Worm (Caenorhabditis elegans) whole organism, young adult: Measurements from ENCODE around the gene W02H5.2.

ENCODE experiments used
- B0261.1 ChIP-seq: sonication (generic microtip); optimal IDR thresholded peaks from 2 replicates; lab custom pipeline; 2016; ENCODE audit warnings: mild to moderate bottlenecking, missing genetic modification characterization, moderate library complexity, missing compliant biosample characterization
- F33H1.4 ChIP-seq: fragments of 200-800 bp; sonication (Bioruptor generic); IDR thresholded peaks from 2 replicates; pipeline ENCODE4 v1.3.6; 2022; ENCODE audit warnings: missing genetic modification reagents, missing genetic modification characterization, missing compliant biosample characterization
- F49E8.2 ChIP-seq: sonication (generic microtip); optimal IDR thresholded peaks from 3 replicates; lab custom pipeline; 2017; ENCODE audit warnings: missing genetic modification characterization, mild to moderate bottlenecking, missing compliant biosample characterization, antibody characterized with exemption, moderate library complexity; ENCODE audit not compliant: insufficient read depth
- F55B11.4 ChIP-seq: sonication (generic microtip); optimal IDR thresholded peaks from 2 replicates; lab custom pipeline; 2016; ENCODE audit warnings: missing compliant biosample characterization, missing genetic modification characterization, borderline replicate concordance; ENCODE audit not compliant: insufficient read depth
- K11D2.4 ChIP-seq: fragments of 200-800 bp; sonication (Bioruptor generic); IDR thresholded peaks from 2 replicates; pipeline ENCODE4 v1.3.6; 2022; ENCODE audit warnings: missing genetic modification reagents, missing genetic modification characterization, missing compliant biosample characterization
- T07F8.4 ChIP-seq: sonication (generic microtip); optimal IDR thresholded peaks from 2 replicates; lab custom pipeline; 2016; ENCODE audit warnings: mild to moderate bottlenecking, missing genetic modification characterization, moderate library complexity, missing compliant biosample characterization
- T26A5.8 ChIP-seq: sonication (generic microtip); optimal IDR thresholded peaks from 2 replicates; lab custom pipeline; 2016; ENCODE audit warnings: missing genetic modification characterization, missing compliant biosample characterization
- atf-7 ChIP-seq: sonication (generic microtip); optimal IDR thresholded peaks from 2 replicates; lab custom pipeline; 2017; ENCODE audit warnings: mild to moderate bottlenecking, missing genetic modification characterization, missing compliant biosample characterization
- athp-1 ChIP-seq: sonication (generic microtip); optimal IDR thresholded peaks from 2 replicates; lab custom pipeline; 2017; ENCODE audit warnings: mild to moderate bottlenecking, missing genetic modification characterization, missing compliant biosample characterization
- attf-3 ChIP-seq: fragments of 200-800 bp; sonication (Bioruptor generic); conservative IDR thresholded peaks from 2 replicates; pipeline ENCODE4 v1.3.6; 2022; ENCODE audit warnings: missing genetic modification reagents, missing genetic modification characterization, missing compliant biosample characterization
- attf-6 ChIP-seq: fragments of 200-800 bp; sonication (Bioruptor generic); IDR thresholded peaks from 2 replicates; pipeline ENCODE4 v1.3.6; 2022; ENCODE audit warnings: missing genetic modification reagents, missing genetic modification characterization, missing compliant biosample characterization
- ccch-3 ChIP-seq: fragments of 200-800 bp; sonication (Bioruptor generic); optimal IDR thresholded peaks from 2 replicates; lab custom pipeline; 2018; ENCODE audit warnings: mild to moderate bottlenecking, missing genetic modification characterization, missing compliant biosample characterization
- cebp-1 ChIP-seq, 2 experiments: fragments of 200-800 bp in 1 of 2; sonication (Bioruptor generic) in 1 of 2; sonication (generic microtip) in 1 of 2; IDR thresholded peaks in 1 of 2; optimal IDR thresholded peaks in 1 of 2; 2 replicates each; pipeline versions ENCODE4 v1.3.6 to Lab custom; 2017 to 2022; ENCODE audit warnings: missing compliant biosample characterization in 2 of 2, missing genetic modification characterization in 2 of 2, mild to moderate bottlenecking in 1 of 2, missing genetic modification reagents in 1 of 2, moderate library complexity in 1 of 2
- ceh-40 ChIP-seq: fragments of 200-800 bp; sonication (Bioruptor generic); IDR thresholded peaks from 2 replicates; pipeline ENCODE4 v1.3.6; 2022; ENCODE audit warnings: missing genetic modification characterization, missing compliant biosample characterization
- ceh-91 ChIP-seq: fragments of 200-800 bp; sonication (Bioruptor generic); IDR thresholded peaks from 2 replicates; pipeline ENCODE4 v1.3.6; 2022; ENCODE audit warnings: missing genetic modification reagents, missing genetic modification characterization, missing compliant biosample characterization
- chd-7 ChIP-seq: sonication (generic microtip); optimal IDR thresholded peaks from 2 replicates; lab custom pipeline; 2016; ENCODE audit warnings: mild to moderate bottlenecking, missing genetic modification characterization, moderate library complexity, missing compliant biosample characterization
- dox-1 ChIP-seq: fragments of 200-800 bp; sonication (Bioruptor generic); IDR thresholded peaks from 2 replicates; pipeline ENCODE4 v1.3.6; 2022; ENCODE audit warnings: missing genetic modification reagents, missing genetic modification characterization, missing compliant biosample characterization
- egl-18 ChIP-seq: fragments of 200-800 bp; sonication (Bioruptor generic); IDR thresholded peaks from 2 replicates; pipeline ENCODE4 v1.3.6; 2022; ENCODE audit warnings: missing genetic modification reagents, missing genetic modification characterization, missing compliant biosample characterization
- egl-44 ChIP-seq: fragments of 200-800 bp; sonication (Bioruptor generic); IDR thresholded peaks from 2 replicates; pipeline ENCODE4 v1.3.6; 2022; ENCODE audit warnings: missing genetic modification reagents, missing genetic modification characterization, missing compliant biosample characterization
- lag-1 ChIP-seq: fragments of 200-800 bp; sonication (Bioruptor generic); IDR thresholded peaks from 2 replicates; pipeline ENCODE4 v1.3.6; 2022; ENCODE audit warnings: missing genetic modification reagents, missing genetic modification characterization, missing compliant biosample characterization
- lin-26 ChIP-seq: fragments of 200-800 bp; sonication (Bioruptor generic); IDR thresholded peaks from 2 replicates; pipeline ENCODE4 v1.3.6; 2022; ENCODE audit warnings: missing genetic modification reagents, missing genetic modification characterization, missing compliant biosample characterization
- lin-40 ChIP-seq: sonication (generic microtip); optimal IDR thresholded peaks from 2 replicates; lab custom pipeline; 2016; ENCODE audit warnings: missing genetic modification characterization, mild to moderate bottlenecking, missing compliant biosample characterization, missing genotype, missing genetic modification reagents
- lin-54 ChIP-seq: fragments of 200-800 bp; sonication (Bioruptor generic); optimal IDR thresholded peaks from 2 replicates; lab custom pipeline; 2018; ENCODE audit warnings: mild to moderate bottlenecking, missing genetic modification characterization, missing compliant biosample characterization
- lir-1 ChIP-seq: fragments of 200-800 bp; sonication (Bioruptor generic); conservative IDR thresholded peaks from 2 replicates; pipeline ENCODE4 v1.3.6; 2022; ENCODE audit warnings: missing genetic modification reagents, missing genetic modification characterization, missing compliant biosample characterization
- lsl-1 ChIP-seq: fragments of 200-800 bp; sonication (Bioruptor generic); optimal IDR thresholded peaks from 2 replicates; lab custom pipeline; 2018; ENCODE audit warnings: mild to moderate bottlenecking, missing genetic modification characterization, moderate library complexity, missing compliant biosample characterization
- lsy-27 ChIP-seq: sonication (generic microtip); optimal IDR thresholded peaks from 2 replicates; lab custom pipeline; 2017; ENCODE audit warnings: missing genetic modification characterization, mild to moderate bottlenecking, missing compliant biosample characterization, antibody characterized with exemption, missing genotype, borderline replicate concordance; ENCODE audit not compliant: insufficient read depth
- madf-3 ChIP-seq: fragments of 200-800 bp; sonication (Bioruptor generic); IDR thresholded peaks from 2 replicates; pipeline ENCODE4 v1.3.6; 2022; ENCODE audit warnings: missing genetic modification reagents, missing genetic modification characterization, missing compliant biosample characterization
- madf-6 ChIP-seq: fragments of 200-800 bp; sonication (Bioruptor generic); IDR thresholded peaks from 2 replicates; pipeline ENCODE4 v1.3.6; 2022; ENCODE audit warnings: missing genetic modification reagents, missing genetic modification characterization, missing compliant biosample characterization
- madf-8 ChIP-seq: fragments of 200-800 bp; sonication (Bioruptor generic); conservative IDR thresholded peaks from 2 replicates; pipeline ENCODE4 v1.3.6; 2022; ENCODE audit warnings: missing genetic modification reagents, missing genetic modification characterization, missing compliant biosample characterization
- mcd-1 ChIP-seq: fragments of 200-800 bp; sonication (Bioruptor generic); IDR thresholded peaks from 2 replicates; pipeline ENCODE4 v1.3.6; 2022; ENCODE audit warnings: missing genetic modification reagents, missing genetic modification characterization, missing compliant biosample characterization
- nfya-2 ChIP-seq: fragments of 200-800 bp; sonication (Bioruptor generic); IDR thresholded peaks from 2 replicates; pipeline ENCODE4 v1.3.6; 2022; ENCODE audit warnings: missing genetic modification reagents, missing genetic modification characterization, missing compliant biosample characterization
- nhr-179 ChIP-seq: sonication (generic microtip); optimal IDR thresholded peaks from 2 replicates; lab custom pipeline; 2016; ENCODE audit warnings: mild to moderate bottlenecking, missing genetic modification characterization, missing compliant biosample characterization
- nhr-80 ChIP-seq: sonication (generic microtip); optimal IDR thresholded peaks from 2 replicates; lab custom pipeline; 2016; ENCODE audit warnings: missing genetic modification characterization, missing compliant biosample characterization
- nhr-90 ChIP-seq: sonication (generic microtip); optimal IDR thresholded peaks from 2 replicates; lab custom pipeline; 2016; ENCODE audit warnings: missing genotype, mild to moderate bottlenecking, missing genetic modification characterization, missing compliant biosample characterization
- pha-4 ChIP-seq: fragments of 150-350 bp; sonication (generic microtip); optimal IDR thresholded peaks from 2 replicates; lab custom pipeline; 2014; ENCODE audit warnings: missing biosample characterization, missing genetic modification reagents, missing genetic modification characterization
- rpc-1 ChIP-seq, 2 experiments: fragments of 150-350 bp in 1 of 2; sonication (generic microtip) in 1 of 2; optimal IDR thresholded peaks; 2 replicates each; lab custom pipeline; 2014 to 2018; ENCODE audit warnings: missing biosample characterization in 1 of 2, missing genetic modification characterization in 1 of 2, missing genetic modification reagents in 1 of 2, missing genotype in 1 of 2
- sea-2 ChIP-seq: fragments of 200-800 bp; sonication (Bioruptor generic); IDR thresholded peaks from 2 replicates; pipeline ENCODE4 v1.3.6; 2022; ENCODE audit warnings: missing genetic modification characterization, missing compliant biosample characterization
- snpc-1.1 ChIP-seq: sonication (generic microtip); optimal IDR thresholded peaks from 2 replicates; lab custom pipeline; 2017; ENCODE audit warnings: missing genetic modification characterization, mild to moderate bottlenecking, missing compliant biosample characterization, antibody characterized with exemption, moderate library complexity, missing genotype, missing genetic modification reagents; ENCODE audit not compliant: insufficient read depth
- snpc-3.4 ChIP-seq: sonication (generic microtip); optimal IDR thresholded peaks from 2 replicates; lab custom pipeline; 2017; ENCODE audit warnings: missing genetic modification characterization, mild to moderate bottlenecking, missing compliant biosample characterization, antibody characterized with exemption, moderate library complexity, missing genotype, missing genetic modification reagents
- somi-1 ChIP-seq: fragments of 200-800 bp; sonication (Bioruptor generic); optimal IDR thresholded peaks from 2 replicates; lab custom pipeline; 2018; ENCODE audit warnings: mild to moderate bottlenecking, missing genetic modification characterization, missing compliant biosample characterization
- tbx-9 ChIP-seq: sonication (generic microtip); optimal IDR thresholded peaks from 2 replicates; lab custom pipeline; 2016; ENCODE audit warnings: borderline replicate concordance, missing genetic modification characterization, inconsistent platforms, missing compliant biosample characterization
- unc-130 ChIP-seq: sonication (generic microtip); optimal IDR thresholded peaks from 2 replicates; lab custom pipeline; 2016; ENCODE audit warnings: missing genetic modification reagents, missing genetic modification characterization, missing compliant biosample characterization
- xnd-1 ChIP-seq: sonication (generic microtip); optimal IDR thresholded peaks from 2 replicates; lab custom pipeline; 2016; ENCODE audit warnings: missing genotype, missing genetic modification reagents, missing genetic modification characterization, missing compliant biosample characterization
- ztf-22 ChIP-seq: fragments of 200-800 bp; sonication (Bioruptor generic); optimal IDR thresholded peaks from 2 replicates; lab custom pipeline; 2018; ENCODE audit warnings: mild to moderate bottlenecking, missing genetic modification characterization, moderate library complexity, missing compliant biosample characterization

The W02H5.2 gene

DNA sequence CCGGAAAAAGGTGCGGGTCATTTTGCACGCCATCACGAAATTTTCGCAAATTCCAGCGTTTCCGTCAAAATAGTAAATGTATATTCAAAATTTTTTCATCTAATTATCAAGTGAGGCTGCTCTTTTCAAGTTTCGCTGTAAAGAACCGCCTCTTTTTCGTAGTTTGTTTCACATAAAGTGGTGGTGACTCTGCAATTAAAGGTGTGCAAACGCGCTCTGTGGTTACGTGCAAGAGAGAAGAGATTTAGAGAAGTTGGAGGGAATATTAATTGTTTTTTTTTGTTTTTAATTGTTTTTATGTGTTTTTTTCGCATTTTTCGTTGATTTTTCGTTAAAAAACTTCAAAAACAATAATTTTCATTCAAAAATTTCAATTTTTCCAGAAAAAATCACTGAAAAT lies 33.5 kb downstream of the W02H5.2 start, which contains the start of gene W02G9.3 (continued):
- TF ChIP-seq madf-8 (GFP tag; lab: Robert Waterston, UW) (no peak), T07F8.4 (tag; lab: Kevin White, UChicago) (no peak), F55B11.4 (no peak), snpc-3.4 (tag; lab: Kevin White, UChicago) (peak; percentile 63), T26A5.8 (no peak), lsl-1 (GFP tag; lab: Kevin White, UChicago) (peak; percentile 58), pha-4 (tag; lab: Kevin White, UChicago) (no peak), F33H1.4 (peak; percentile 46; the same call in 1 of the 2 replicates), somi-1 (GFP tag; lab: Kevin White, UChicago) (no peak), sea-2 (GFP tag; lab: Robert Waterston, UW) (no peak), egl-44 (GFP tag; lab: Robert Waterston, UW) (no peak), lin-54 (GFP tag; lab: Kevin White, UChicago) (peak; percentile 73), tbx-9 (tag; lab: Kevin White, UChicago) (no peak), xnd-1 (tag; lab: Kevin White, UChicago) (no peak), nhr-179 (no peak), attf-3 (peak; percentile 44; the same call in 1 of the 2 replicates), ztf-22 (GFP tag; lab: Kevin White, UChicago) (no peak)

DNA sequence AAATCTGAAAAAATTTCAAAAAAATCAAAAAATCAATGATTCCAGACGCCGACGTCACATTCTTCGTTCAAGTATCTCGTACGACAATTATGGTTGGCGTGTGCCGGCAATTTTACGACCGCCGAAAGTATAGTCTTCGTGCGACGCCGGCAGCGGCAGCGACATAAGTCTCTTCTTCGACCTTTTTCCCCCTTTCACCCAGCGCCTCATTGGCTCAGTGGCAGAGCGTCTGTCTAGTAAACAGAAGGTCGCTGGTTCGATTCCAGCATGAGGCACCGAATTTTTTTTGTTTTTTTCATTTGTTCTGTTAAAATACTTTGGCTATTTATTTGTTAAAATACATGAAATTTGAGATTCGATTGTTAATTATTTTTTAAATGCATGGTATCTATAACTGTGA lies 34.7 kb downstream of the W02H5.2 start:
- TF ChIP-seq T07F8.4 (tag; lab: Kevin White, UChicago) (peak; percentile 57), rpc-1 (optimal IDR thresholded peaks at IDR 0.05; lab: Kevin White, UChicago) (peak; percentile 72), rpc-1 (tag; optimal IDR thresholded peaks at IDR 0.05; lab: Kevin White, UChicago) (peak; percentile 80), K11D2.4 (GFP tag; lab: Robert Waterston, UW) (no peak), chd-7 (tag; lab: Kevin White, UChicago) (peak; percentile 8), nfya-2 (GFP tag; lab: Robert Waterston, UW) (no peak), ceh-40 (GFP tag; lab: Robert Waterston, UW) (peak; percentile 29; the same call in 1 of the 2 replicates), dox-1 (GFP tag; lab: Robert Waterston, UW) (peak; percentile 60), lin-26 (GFP tag; lab: Robert Waterston, UW) (peak; percentile 84), lag-1 (no peak), nhr-90 (tag; lab: Kevin White, UChicago) (peak; percentile 55), F33H1.4 (no peak), F49E8.2 (tag; lab: Kevin White, UChicago) (peak; percentile 65), B0261.1 (tag; lab: Kevin White, UChicago) (peak; percentile 77), athp-1 (tag; lab: Kevin White, UChicago) (peak; percentile 34), atf-7 (tag; lab: Kevin White, UChicago) (peak; percentile 32), nhr-80 (peak; percentile 14), ceh-91 (GFP tag; lab: Robert Waterston, UW) (no peak), cebp-1 (GFP tag; IDR thresholded peaks at IDR 0.05; lab: Robert Waterston, UW) (0 out of 2 replicates have a peak, but pooled peaks have one; percentile 13), cebp-1 (tag; optimal IDR thresholded peaks at IDR 0.05; lab: Kevin White, UChicago) (peak; percentile 66), mcd-1 (GFP tag; lab: Robert Waterston, UW) (peak; percentile 85), lsl-1 (GFP tag; lab: Kevin White, UChicago) (peak; percentile 47), lir-1 (GFP tag; lab: Robert Waterston, UW) (no peak), unc-130 (peak; percentile 29), lsy-27 (tag; lab: Kevin White, UChicago) (peak; percentile 15), madf-3 (GFP tag; lab: Robert Waterston, UW) (peak; percentile 27; the same call in 1 of the 2 replicates), lin-40 (tag; lab: Kevin White, UChicago) (peak; percentile 38), ccch-3 (GFP tag; lab: Kevin White, UChicago) (no peak), snpc-3.4 (tag; lab: Kevin White, UChicago) (peak; percentile 54), egl-18 (0 out of 2 replicates have a peak, but pooled peaks have one; percentile 34), snpc-1.1 (tag; lab: Kevin White, UChicago) (peak; percentile 53), madf-6 (peak; percentile 60; the same call in 1 of the 2 replicates), attf-6 (GFP tag; lab: Robert Waterston, UW) (peak; percentile 61; the same call in 1 of the 2 replicates)
